Worm (Caenorhabditis elegans) whole organism, L1 larva: ENCODE results near the gene srm-6.
A peak's percentile ranks its signal among the peaks of the same experiment; 100 is the strongest.

ENCODE experiments used
- C04F5.9 ChIP-seq: sonication (generic microtip); optimal IDR thresholded peaks from 2 replicates; lab custom pipeline; 2016; ENCODE audit warnings: missing genetic modification characterization, missing compliant biosample characterization
- F16B12.6 ChIP-seq: fragments of 150-350 bp; optimal IDR thresholded peaks from 2 replicates; lab custom pipeline; 2014; ENCODE audit warnings: missing biosample characterization, missing genetic modification characterization
- Y116A8C.19 ChIP-seq: sonication (generic microtip); optimal IDR thresholded peaks from 2 replicates; lab custom pipeline; 2016; ENCODE audit warnings: missing compliant biosample characterization, missing genetic modification characterization, borderline replicate concordance
- aha-1 ChIP-seq: fragments of 150-350 bp; optimal IDR thresholded peaks from 2 replicates; lab custom pipeline; 2014; ENCODE audit warnings: missing biosample characterization, missing genetic modification characterization
- alr-1 ChIP-seq: fragments of 200-800 bp; sonication (Bioruptor generic); optimal IDR thresholded peaks from 2 replicates; lab custom pipeline; 2018; ENCODE audit warnings: borderline replicate concordance, mild to moderate bottlenecking, missing genetic modification characterization, missing compliant biosample characterization
- aly-2 ChIP-seq: fragments of 150-350 bp; optimal IDR thresholded peaks from 2 replicates; lab custom pipeline; 2014; ENCODE audit warnings: missing biosample characterization, missing genetic modification characterization
- ama-1 ChIP-seq: fragments of 150-350 bp; optimal IDR thresholded peaks from 2 replicates; lab custom pipeline; 2014
- ceh-8 ChIP-seq: fragments of 200-800 bp; sonication (Bioruptor generic); optimal IDR thresholded peaks from 2 replicates; lab custom pipeline; 2018; ENCODE audit warnings: mild to moderate bottlenecking, missing genetic modification characterization, moderate library complexity, missing compliant biosample characterization
- efl-1 ChIP-seq, 4 experiments: fragments of 150-350 bp; optimal IDR thresholded peaks in 3 of 4; peaks in 1 of 4; 1 replicate in 1 of 4; 2 replicates in 3 of 4; lab custom pipeline; 2014; ENCODE audit warnings: missing biosample characterization in 2 of 4, missing genetic modification characterization in 2 of 4, missing genetic modification reagents in 2 of 4
- egl-13 ChIP-seq: sonication (generic microtip); optimal IDR thresholded peaks from 2 replicates; lab custom pipeline; 2016; ENCODE audit warnings: missing genotype, missing genetic modification reagents, missing genetic modification characterization, missing compliant biosample characterization
- egl-27 ChIP-seq, 2 experiments: fragments of 150-350 bp in 1 of 2; sonication (generic microtip); optimal IDR thresholded peaks; 3 replicates each; lab custom pipeline; 2017 to 2018; ENCODE audit warnings: missing biosample characterization in 2 of 2, missing genetic modification characterization in 2 of 2, missing genetic modification reagents in 2 of 2
- elt-2 ChIP-seq: sonication (generic microtip); optimal IDR thresholded peaks from 2 replicates; lab custom pipeline; 2016; ENCODE audit warnings: missing genetic modification characterization, mild to moderate bottlenecking, inconsistent platforms, missing compliant biosample characterization, missing genetic modification reagents
- ets-5 ChIP-seq: fragments of 200-800 bp; sonication (Bioruptor generic); IDR thresholded peaks from 2 replicates; pipeline ENCODE4 v1.3.6; 2022; ENCODE audit warnings: missing genetic modification characterization, missing compliant biosample characterization
- fkh-4 ChIP-seq: sonication (generic microtip); optimal IDR thresholded peaks from 2 replicates; lab custom pipeline; 2016; ENCODE audit warnings: missing compliant biosample characterization, missing genetic modification characterization, borderline replicate concordance
- fos-1 ChIP-seq: fragments of 150-350 bp; optimal IDR thresholded peaks from 2 replicates; lab custom pipeline; 2014; ENCODE audit warnings: missing biosample characterization, missing genetic modification characterization
- grh-1 ChIP-seq: fragments of 200-800 bp; sonication (Bioruptor generic); IDR thresholded peaks from 2 replicates; pipeline ENCODE4 v1.3.6; 2022; ENCODE audit warnings: missing genetic modification reagents, missing genetic modification characterization, missing compliant biosample characterization
- hlh-17 ChIP-seq: fragments of 200-800 bp; sonication (Bioruptor generic); optimal IDR thresholded peaks from 2 replicates; lab custom pipeline; 2018; ENCODE audit warnings: missing genetic modification characterization, mild to moderate bottlenecking, missing compliant biosample characterization, moderate library complexity, borderline replicate concordance
- hlh-4 ChIP-seq: sonication (generic microtip); optimal IDR thresholded peaks from 2 replicates; lab custom pipeline; 2016; ENCODE audit warnings: mild to moderate bottlenecking, missing genetic modification characterization, missing compliant biosample characterization
- isw-1 ChIP-seq: fragments of 200-800 bp; sonication (Bioruptor generic); IDR thresholded peaks from 2 replicates; pipeline ENCODE4 v1.3.6; 2022; ENCODE audit warnings: missing genetic modification characterization, missing compliant biosample characterization
- jun-1 ChIP-seq: fragments of 150-350 bp; optimal IDR thresholded peaks from 2 replicates; lab custom pipeline; 2014; ENCODE audit warnings: missing biosample characterization, missing genetic modification reagents, missing genetic modification characterization
- lin-35 ChIP-seq, 2 experiments: fragments of 150-350 bp; optimal IDR thresholded peaks; 2 replicates each; lab custom pipeline; 2014; ENCODE audit warnings: missing biosample characterization in 2 of 2, missing genetic modification characterization in 2 of 2, missing genetic modification reagents in 2 of 2
- lin-39 ChIP-seq: fragments of 150-350 bp; optimal IDR thresholded peaks from 2 replicates; lab custom pipeline; 2014; ENCODE audit warnings: missing biosample characterization, missing genetic modification reagents, missing genetic modification characterization
- lir-3 ChIP-seq: sonication (generic microtip); optimal IDR thresholded peaks from 2 replicates; lab custom pipeline; 2016; ENCODE audit warnings: mild to moderate bottlenecking, missing genetic modification characterization, moderate library complexity, missing compliant biosample characterization; ENCODE audit not compliant: poor library complexity
- lsy-2 ChIP-seq, 2 experiments: fragments of 150-350 bp; optimal IDR thresholded peaks; 2 replicates each; lab custom pipeline; 2014; ENCODE audit warnings: missing biosample characterization in 2 of 2, missing genetic modification characterization in 2 of 2
- mep-1 ChIP-seq: fragments of 150-350 bp; optimal IDR thresholded peaks from 2 replicates; lab custom pipeline; 2014; ENCODE audit warnings: missing biosample characterization, missing genetic modification characterization
- nhr-12 ChIP-seq: sonication (generic microtip); optimal IDR thresholded peaks from 2 replicates; lab custom pipeline; 2017; ENCODE audit warnings: missing biosample characterization, missing genetic modification characterization
- nhr-19 ChIP-seq: fragments of 200-800 bp; sonication (Bioruptor generic); conservative IDR thresholded peaks from 2 replicates; pipeline ENCODE4 v1.3.6; 2022; ENCODE audit warnings: missing genetic modification characterization, missing compliant biosample characterization
- nhr-237 ChIP-seq: fragments of 150-350 bp; optimal IDR thresholded peaks from 2 replicates; lab custom pipeline; 2014; ENCODE audit warnings: missing biosample characterization, missing genetic modification characterization
- nhr-28 ChIP-seq: fragments of 150-350 bp; optimal IDR thresholded peaks from 2 replicates; lab custom pipeline; 2014; ENCODE audit warnings: missing biosample characterization, missing genetic modification characterization
- nhr-76 ChIP-seq: sonication (generic microtip); optimal IDR thresholded peaks from 2 replicates; lab custom pipeline; 2017; ENCODE audit warnings: missing biosample characterization, missing genetic modification characterization
- nhr-77 ChIP-seq: fragments of 150-350 bp; optimal IDR thresholded peaks from 2 replicates; lab custom pipeline; 2014; ENCODE audit warnings: missing biosample characterization, missing genetic modification characterization
- nhr-84 ChIP-seq: sonication (generic microtip); optimal IDR thresholded peaks from 2 replicates; lab custom pipeline; 2017; ENCODE audit warnings: missing biosample characterization, missing genetic modification characterization
- nhr-85 ChIP-seq: sonication (generic microtip); peaks from one replicate; lab custom pipeline; 2016; ENCODE audit warnings: missing genetic modification characterization, inconsistent platforms, missing compliant biosample characterization
- nhr-90 ChIP-seq: sonication (generic microtip); optimal IDR thresholded peaks from 2 replicates; lab custom pipeline; 2016; ENCODE audit warnings: mild to moderate bottlenecking, missing genetic modification characterization, missing compliant biosample characterization; ENCODE audit not compliant: poor library complexity
- pag-3 ChIP-seq: sonication (generic microtip); optimal IDR thresholded peaks from 2 replicates; lab custom pipeline; 2017; ENCODE audit warnings: missing genetic modification characterization, mild to moderate bottlenecking, missing compliant biosample characterization, antibody characterized with exemption, borderline replicate concordance; ENCODE audit not compliant: insufficient read depth
- pax-3 ChIP-seq: fragments of 200-800 bp; sonication (Bioruptor generic); optimal IDR thresholded peaks from 2 replicates; lab custom pipeline; 2018; ENCODE audit warnings: mild to moderate bottlenecking, missing genetic modification characterization, moderate library complexity, missing compliant biosample characterization
- rnt-1 ChIP-seq: sonication (generic microtip); optimal IDR thresholded peaks from 2 replicates; lab custom pipeline; 2016; ENCODE audit warnings: mild to moderate bottlenecking, missing genetic modification characterization, moderate library complexity, missing compliant biosample characterization
- skn-1 ChIP-seq: fragments of 150-350 bp; optimal IDR thresholded peaks from 2 replicates; lab custom pipeline; 2014; ENCODE audit warnings: missing biosample characterization, missing genetic modification characterization
- snpc-4 ChIP-seq: fragments of 150-350 bp; optimal IDR thresholded peaks from 2 replicates; lab custom pipeline; 2014; ENCODE audit warnings: missing biosample characterization, missing genetic modification characterization
- sox-4 ChIP-seq: sonication (generic microtip); optimal IDR thresholded peaks from 2 replicates; lab custom pipeline; 2016; ENCODE audit warnings: missing genetic modification characterization, missing compliant biosample characterization
- sptf-1 ChIP-seq: fragments of 150-350 bp; optimal IDR thresholded peaks from 2 replicates; lab custom pipeline; 2014; ENCODE audit warnings: missing biosample characterization, missing genetic modification characterization
- sup-37 ChIP-seq: fragments of 200-800 bp; sonication (Bioruptor generic); optimal IDR thresholded peaks from 2 replicates; lab custom pipeline; 2018; ENCODE audit warnings: mild to moderate bottlenecking, missing genetic modification characterization, missing compliant biosample characterization
- swsn-7 ChIP-seq: sonication (generic microtip); optimal IDR thresholded peaks from 2 replicates; lab custom pipeline; 2016; ENCODE audit warnings: missing genetic modification characterization, missing compliant biosample characterization
- tlp-1 ChIP-seq: fragments of 150-350 bp; optimal IDR thresholded peaks from 2 replicates; lab custom pipeline; 2014; ENCODE audit warnings: missing biosample characterization, missing genetic modification characterization
- unc-130 ChIP-seq: fragments of 150-350 bp; optimal IDR thresholded peaks from 2 replicates; lab custom pipeline; 2017; ENCODE audit warnings: missing biosample characterization, missing genetic modification characterization, inconsistent platforms
- unc-30 ChIP-seq: sonication (generic microtip); optimal IDR thresholded peaks from 2 replicates; lab custom pipeline; 2017; ENCODE audit warnings: missing biosample characterization, missing genetic modification characterization
- unc-62 ChIP-seq: fragments of 150-350 bp; optimal IDR thresholded peaks from 2 replicates; lab custom pipeline; 2014; ENCODE audit warnings: missing biosample characterization, missing genetic modification reagents, missing genetic modification characterization
- unc-86 ChIP-seq: sonication (generic microtip); optimal IDR thresholded peaks from 2 replicates; lab custom pipeline; 2016; ENCODE audit warnings: missing genetic modification characterization, missing compliant biosample characterization
- unc-98 ChIP-seq: fragments of 200-800 bp; sonication (Bioruptor generic); IDR thresholded peaks from 2 replicates; pipeline ENCODE4 v1.3.6; 2022; ENCODE audit warnings: missing genetic modification characterization, missing compliant biosample characterization
- xbp-1 ChIP-seq: sonication (generic microtip); optimal IDR thresholded peaks from 2 replicates; lab custom pipeline; 2016; ENCODE audit warnings: missing genetic modification characterization, missing compliant biosample characterization
- zag-1 ChIP-seq: fragments of 150-350 bp; optimal IDR thresholded peaks from 2 replicates; lab custom pipeline; 2014; ENCODE audit warnings: missing biosample characterization, missing genetic modification characterization
- zip-4 ChIP-seq: fragments of 200-800 bp; sonication (Bioruptor generic); optimal IDR thresholded peaks from 2 replicates; lab custom pipeline; 2018; ENCODE audit warnings: mild to moderate bottlenecking, missing genetic modification characterization, moderate library complexity, missing compliant biosample characterization

srm-6 gene

ce11 chrV:14347234-14347826, 10.6 kb downstream of the srm-6 start, which contains the start of gene cept-2 (continued):
- TF ChIP-seq swsn-7 (tag; lab: Kevin White, UChicago) (peak; percentile 95), grh-1 (GFP tag; lab: Robert Waterston, UW) (peak; percentile 83), unc-30 (tag; lab: Kevin White, UChicago) (no peak), isw-1 (GFP tag; lab: Robert Waterston, UW) (peak; percentile 92), nhr-76 (tag; lab: Kevin White, UChicago) (no peak), ama-1 (lab: Kevin White, UChicago) (peak; percentile 52), jun-1 (tag; lab: Kevin White, UChicago) (peak; percentile 84), alr-1 (no peak), pag-3 (tag; lab: Kevin White, UChicago) (peak; percentile 82), fos-1 (peak; percentile 71), tlp-1 (no peak), ceh-8 (GFP tag; lab: Kevin White, UChicago) (peak; percentile 84), snpc-4 (tag; lab: Kevin White, UChicago) (peak; percentile 89), F16B12.6 (tag; lab: Kevin White, UChicago) (peak; percentile 56), mep-1 (peak; percentile 94), hlh-4 (tag; lab: Kevin White, UChicago) (no peak), zag-1 (tag; lab: Kevin White, UChicago) (peak; percentile 66), unc-86 (tag; lab: Kevin White, UChicago) (peak; percentile 92), nhr-85 (tag; lab: Kevin White, UChicago) (peak; percentile 96), unc-130 (tag; lab: Kevin White, UChicago) (peak; percentile 66), sptf-1 (no peak), egl-27 (tag; optimal IDR thresholded peaks at IDR 0.05; lab: Kevin White, UChicago) (peak in 1 of 2 experiments; percentile 56), unc-62 (GFP tag; lab: Kevin White, UChicago) (no peak), nhr-28 (tag; lab: Kevin White, UChicago) (no peak), aly-2 (tag; lab: Kevin White, UChicago) (peak; percentile 78), lin-35 (GFP tag; optimal IDR thresholded peaks at IDR 0.05; lab: Kevin White, UChicago) (peak; percentile 87 to 88), zip-4 (GFP tag; lab: Kevin White, UChicago) (peak; percentile 66), skn-1 (peak; percentile 95), hlh-17 (GFP tag; lab: Kevin White, UChicago) (no peak), pax-3 (tag; lab: Kevin White, UChicago) (peak; percentile 99), lsy-2 (tag; optimal IDR thresholded peaks at IDR 0.05; lab: Kevin White, UChicago) (peak; percentile 93 to 96), rnt-1 (peak; percentile 98), nhr-237 (tag; lab: Kevin White, UChicago) (peak; percentile 60), lin-39 (tag; lab: Kevin White, UChicago) (peak; percentile 70), nhr-12 (tag; lab: Kevin White, UChicago) (no peak), efl-1 (optimal IDR thresholded peaks at IDR 0.05; lab: Kevin White, UChicago) (peak; percentile 91 to 93), efl-1 (GFP tag; optimal IDR thresholded peaks at IDR 0.05 in 1 of 2; lab: Kevin White, UChicago) (peak; percentile 85 to 98), nhr-19 (GFP tag; lab: Robert Waterston, UW) (peak; percentile 96), sox-4 (tag; lab: Kevin White, UChicago) (peak; percentile 89), ets-5 (GFP tag; lab: Robert Waterston, UW) (no peak), elt-2 (tag; lab: Kevin White, UChicago) (peak; percentile 46), nhr-90 (tag; lab: Kevin White, UChicago) (peak; percentile 91), fkh-4 (peak; percentile 85), unc-98 (GFP tag; lab: Robert Waterston, UW) (peak; percentile 44; the same call in 1 of the 2 replicates), aha-1 (peak; percentile 9), sup-37 (GFP tag; lab: Kevin White, UChicago) (peak; percentile 33), Y116A8C.19 (tag; lab: Kevin White, UChicago) (no peak), xbp-1 (peak; percentile 93), C04F5.9 (peak; percentile 80), lir-3 (peak; percentile 93), nhr-77 (tag; lab: Kevin White, UChicago) (peak; percentile 92), egl-13 (tag; lab: Kevin White, UChicago) (peak; percentile 91), nhr-84 (tag; lab: Kevin White, UChicago) (no peak)
